Fruit fly (Drosophila melanogaster): Measurements from ENCODE around the gene CG3793.
A peak's percentile ranks its signal among the peaks of the same experiment; 100 is the strongest.
"Not testable (repeated sequence)": the region's sequence is repeated elsewhere in the genome, so short reads cannot be mapped to it uniquely, and the experiment has no call there.

Gene CG3793

dm6 chr2L:15718172-15718571 is 45.8 kb upstream of the CG3793 start, which contains the start of gene stol:
stol (minus strand) TSS chr2L:15718272.
- not testable (repeated sequence) for TF ChIP-seq CG31388, scrt, CG17912 (GFP tag; optimal IDR thresholded peaks at IDR 0.05)

DNA sequence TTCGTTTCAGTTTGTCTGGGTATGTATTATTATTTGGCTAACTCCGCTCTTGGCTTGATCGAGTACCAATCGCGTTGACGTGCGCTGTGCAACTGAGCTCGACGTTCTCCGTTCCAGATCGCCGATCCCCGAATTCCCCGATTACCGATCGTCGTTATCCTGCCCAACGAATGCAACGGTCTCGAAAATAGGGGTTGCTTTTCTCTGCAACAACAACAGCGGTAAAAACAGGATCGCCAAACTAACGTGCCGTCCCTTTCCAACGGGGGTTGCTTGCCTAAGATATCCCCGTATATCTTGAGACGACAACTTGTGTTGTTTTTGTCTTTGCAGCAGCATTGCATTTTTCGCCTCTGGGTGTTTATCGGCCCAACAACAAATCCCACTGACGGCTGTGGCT is 32.3 kb upstream of the CG3793 start:
- no peak for TF ChIP-seq CG31388 (GFP tag; optimal IDR thresholded peaks at IDR 0.05)
- no peak for TF ChIP-seq ro (GFP tag; IDR thresholded peaks at IDR 0.05)
- TF ChIP-seq CG16813 (GFP tag; IDR thresholded peaks at IDR 0.05; ENCODE audit: partially characterized antibody) = no peak
- TF ChIP-seq CG3281 (GFP tag; optimal IDR thresholded peaks at IDR 0.05) = no peak
- no peak for TF ChIP-seq gce (GFP tag; IDR thresholded peaks at IDR 0.05)
- TF ChIP-seq onecut (GFP tag; IDR thresholded peaks at IDR 0.05) = no peak
- TF ChIP-seq ERR (GFP tag; optimal IDR thresholded peaks at IDR 0.05) = no peak
- no peak for TF ChIP-seq E2f1 (GFP tag; IDR thresholded peaks at IDR 0.05)
- TF ChIP-seq Sox100B (GFP tag; optimal IDR thresholded peaks at IDR 0.05) = no peak
- no peak for TF ChIP-seq CG7839 (tag; optimal IDR thresholded peaks at IDR 0.05)
- peak; percentile 62; the same call in 1 of the 2 replicates for TF ChIP-seq CG10321 (GFP tag; IDR thresholded peaks at IDR 0.05)
- no peak for TF ChIP-seq CG16863 (GFP tag; optimal IDR thresholded peaks at IDR 0.05)
- TF ChIP-seq kni (GFP tag; optimal IDR thresholded peaks at IDR 0.05) = peak; percentile 30
- TF ChIP-seq CG9932 (GFP tag; IDR thresholded peaks at IDR 0.05) = no peak
- TF ChIP-seq unpg (GFP tag; optimal IDR thresholded peaks at IDR 0.05) = no peak
- no peak for TF ChIP-seq esg (GFP tag; conservative IDR thresholded peaks at IDR 0.05)
- peak in 1 of 2 experiments; percentile 64 for TF ChIP-seq insv (GFP tag; optimal IDR thresholded peaks at IDR 0.05)
- TF ChIP-seq Hr78 (GFP tag; optimal IDR thresholded peaks at IDR 0.05) = no peak
- no peak for TF ChIP-seq nerfin-2 (GFP tag; IDR thresholded peaks at IDR 0.05; ENCODE audit: partially characterized antibody)
- no peak for TF ChIP-seq CG12659 (GFP tag; optimal IDR thresholded peaks at IDR 0.05)
- TF ChIP-seq CG4360 (GFP tag; IDR thresholded peaks at IDR 0.05) = peak; percentile 99
- peak; percentile 53 for TF ChIP-seq fd102C (GFP tag; optimal IDR thresholded peaks at IDR 0.05)
- no peak for TF ChIP-seq sisA (GFP tag; IDR thresholded peaks at IDR 0.05)
- peak; percentile 41 for TF ChIP-seq CG8924 (tag; optimal IDR thresholded peaks at IDR 0.05)
- no peak for TF ChIP-seq twi (tag; optimal IDR thresholded peaks at IDR 0.05)
- TF ChIP-seq CG9876 (GFP tag; optimal IDR thresholded peaks at IDR 0.05) = no peak
- no peak for TF ChIP-seq jumu (GFP tag; optimal IDR thresholded peaks at IDR 0.05)
- peak; percentile 98 for TF ChIP-seq CG15479 (GFP tag; optimal IDR thresholded peaks at IDR 0.05)
- no peak for TF ChIP-seq gcm2 (GFP tag; optimal IDR thresholded peaks at IDR 0.05)
- TF ChIP-seq stwl (tag; optimal IDR thresholded peaks at IDR 0.05) = no peak
- no peak for TF ChIP-seq pnt (GFP tag; optimal IDR thresholded peaks at IDR 0.05)
- TF ChIP-seq CG6175 (GFP tag; IDR thresholded peaks at IDR 0.05) = no peak
- no peak for TF ChIP-seq CG30403 (GFP tag; optimal IDR thresholded peaks at IDR 0.05)
- TF ChIP-seq ac (GFP tag; optimal IDR thresholded peaks at IDR 0.05) = no peak
- peak; percentile 10 for TF ChIP-seq CG7271 (tag; optimal IDR thresholded peaks at IDR 0.05)
- peak; percentile 1 for TF ChIP-seq CG17829 (tag; optimal IDR thresholded peaks at IDR 0.05)
- peak; percentile 13 for TF ChIP-seq pfk (GFP tag; optimal IDR thresholded peaks at IDR 0.05)
- no peak for TF ChIP-seq lov (optimal IDR thresholded peaks at IDR 0.05)
- no peak for TF ChIP-seq lov (GFP tag; IDR thresholded peaks at IDR 0.05)
- TF ChIP-seq cad (GFP tag; optimal IDR thresholded peaks at IDR 0.05) = no peak
- TF ChIP-seq Kr (GFP tag; optimal IDR thresholded peaks at IDR 0.05) = peak; percentile 43
- TF ChIP-seq hb (GFP tag; IDR thresholded peaks at IDR 0.05; ENCODE audit: partially characterized antibody) = no peak
- TF ChIP-seq CG2678 (tag; optimal IDR thresholded peaks at IDR 0.05) = no peak
- no peak for TF ChIP-seq Rfx (GFP tag; IDR thresholded peaks at IDR 0.05)
- no peak for TF ChIP-seq CG13624 (GFP tag; optimal IDR thresholded peaks at IDR 0.05)
- TF ChIP-seq D (optimal IDR thresholded peaks at IDR 0.05) = peak; percentile 47
- no peak for TF ChIP-seq D (GFP tag; optimal IDR thresholded peaks at IDR 0.05)
- TF ChIP-seq CG2116 (GFP tag; optimal IDR thresholded peaks at IDR 0.05) = no peak

All from whole organism, embryonic.